Worm (Caenorhabditis elegans): ENCODE results near the gene C07A12.7.

- TF ChIP-seq mdl-1 (tag; optimal IDR thresholded peaks at IDR 0.05), result no peak
- no peak for TF ChIP-seq ztf-11 (tag; optimal IDR thresholded peaks at IDR 0.05)
- TF ChIP-seq unc-62 (GFP tag; optimal IDR thresholded peaks at IDR 0.05), result no peak
- TF ChIP-seq nhr-25 (tag; optimal IDR thresholded peaks at IDR 0.05), result no peak
- no peak for TF ChIP-seq nhr-237 (tag; optimal IDR thresholded peaks at IDR 0.05)
- no peak for TF ChIP-seq ceh-82 (tag; optimal IDR thresholded peaks at IDR 0.05)
- no peak for TF ChIP-seq nhr-11 (tag; optimal IDR thresholded peaks at IDR 0.05)
- no peak for TF ChIP-seq nhr-10 (tag; optimal IDR thresholded peaks at IDR 0.05)
- no peak for TF ChIP-seq elt-3 (tag; optimal IDR thresholded peaks at IDR 0.05)
- no peak for TF ChIP-seq mab-5 (tag; optimal IDR thresholded peaks at IDR 0.05)
- TF ChIP-seq ama-1 (optimal IDR thresholded peaks at IDR 0.05), result no peak
- TF ChIP-seq egl-27 (tag; optimal IDR thresholded peaks at IDR 0.05), result no peak
Observed at ce11 chrX:4548929-4549328, 27.0 kb upstream of the C07A12.7 start.

Measured in whole organism, L2 larva.